Fruit fly (Drosophila melanogaster): Measurements from ENCODE around the gene CG8840.

CG8840 gene

DNA sequence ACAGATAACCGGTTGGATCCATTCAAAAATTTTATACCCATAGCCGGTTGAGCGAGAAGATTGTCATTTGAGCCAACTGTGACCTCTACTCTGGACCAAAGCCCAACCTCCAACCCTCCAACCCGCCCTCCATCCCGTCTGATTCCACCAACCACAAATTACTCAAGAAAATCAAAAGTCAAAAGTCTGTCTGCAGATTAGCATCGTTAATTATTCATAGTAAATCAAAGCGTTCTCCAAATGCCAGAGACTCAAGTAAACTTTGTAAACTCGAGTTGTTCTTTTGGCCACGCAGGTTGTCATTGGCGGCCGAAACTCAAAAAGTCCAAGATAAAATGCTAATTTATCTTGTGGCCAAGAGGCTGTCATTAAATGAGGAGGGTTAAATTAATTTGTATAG lies 7.3 kb downstream of the CG8840 start (continued):
- TF ChIP-seq CG7786 (GFP tag; optimal IDR thresholded peaks at IDR 0.05) (no peak), shn (GFP tag; optimal IDR thresholded peaks at IDR 0.05) (no peak)

dm6 chr2L:3422753-3423152 lies 12.4 kb downstream of the CG8840 start:
- TF ChIP-seq Lpt (GFP tag; optimal IDR thresholded peaks at IDR 0.05) (no peak), CG5953 (GFP tag; IDR thresholded peaks at IDR 0.05) (no peak), E2f2 (GFP tag; IDR thresholded peaks at IDR 0.05) (peak; percentile 12; the same call in 1 of the 2 replicates), CG10959 (GFP tag; IDR thresholded peaks at IDR 0.05) (no peak), chinmo (GFP tag; IDR thresholded peaks at IDR 0.05; ENCODE audit: partially characterized antibody) (peak; percentile 85; the same call in 2 of the 4 replicates), Adf1 (GFP tag; IDR thresholded peaks at IDR 0.05) (peak; percentile 49; the same call in 1 of the 2 replicates), CG42726 (GFP tag; IDR thresholded peaks at IDR 0.05; ENCODE audit: partially characterized antibody) (0 out of 2 replicates have a peak, but pooled peaks have one; percentile 10), Deaf1 (tag; optimal IDR thresholded peaks at IDR 0.05) (peak; percentile 42), nau (GFP tag; optimal IDR thresholded peaks at IDR 0.05) (peak; percentile 4), chm (GFP tag; IDR thresholded peaks at IDR 0.05) (peak; percentile 43; the same call in 1 of the 2 replicates), ftz-f1 (GFP tag; optimal IDR thresholded peaks at IDR 0.05) (no peak), Jarid2 (GFP tag; optimal IDR thresholded peaks at IDR 0.05) (peak; percentile 78), kni (GFP tag; optimal IDR thresholded peaks at IDR 0.05) (peak; percentile 19), CG2199 (GFP tag; IDR thresholded peaks at IDR 0.05) (0 out of 3 replicates have a peak, but pooled peaks have one; percentile 16), Fer1 (GFP tag; optimal IDR thresholded peaks at IDR 0.05) (peak; percentile 18), ci (GFP tag; IDR thresholded peaks at IDR 0.05) (peak; percentile 56; the same call in 2 of the 3 replicates), Med (GFP tag) (peak; percentile 63), lab (GFP tag; optimal IDR thresholded peaks at IDR 0.05) (peak; percentile 2), aop (GFP tag; IDR thresholded peaks at IDR 0.05) (0 out of 2 replicates have a peak, but pooled peaks have one; percentile 25), CG9817 (tag; optimal IDR thresholded peaks at IDR 0.05) (no peak), Eip74EF (GFP tag; optimal IDR thresholded peaks at IDR 0.05) (peak in 1 of 2 experiments; percentile 26), vvl (GFP tag; IDR thresholded peaks at IDR 0.05) (peak; percentile 49; the same call in 1 of the 2 replicates), sqz (GFP tag; optimal IDR thresholded peaks at IDR 0.05) (peak; percentile 17), sr (GFP tag; IDR thresholded peaks at IDR 0.05) (0 out of 3 replicates have a peak, but pooled peaks have one; percentile 17), CG13287 (GFP tag; IDR thresholded peaks at IDR 0.05; ENCODE audit: partially characterized antibody) (peak; percentile 28; the same call in 1 of the 2 replicates), scrt (GFP tag; optimal IDR thresholded peaks at IDR 0.05) (no peak), CG17568 (GFP tag; optimal IDR thresholded peaks at IDR 0.05) (peak; percentile 26), sob (GFP tag; IDR thresholded peaks at IDR 0.05) (no peak), CG31224 (GFP tag; IDR thresholded peaks at IDR 0.05) (no peak), stc (GFP tag; IDR thresholded peaks at IDR 0.05) (peak; percentile 42; the same call in 1 of the 2 replicates), lmd (GFP tag; IDR thresholded peaks at IDR 0.05) (no peak), CG2120 (GFP tag; optimal IDR thresholded peaks at IDR 0.05) (no peak), Pdp1 (GFP tag; optimal IDR thresholded peaks at IDR 0.05) (no peak), zen2 (GFP tag; IDR thresholded peaks at IDR 0.05; ENCODE audit: partially characterized antibody) (0 out of 3 replicates have a peak, but pooled peaks have one; percentile 25), onecut (GFP tag; IDR thresholded peaks at IDR 0.05) (0 out of 2 replicates have a peak, but pooled peaks have one; percentile 19), Awh (GFP tag; IDR thresholded peaks at IDR 0.05) (no peak), insv (GFP tag; optimal IDR thresholded peaks at IDR 0.05) (peak in 1 of 2 experiments; percentile 87), CG5180 (GFP tag; optimal IDR thresholded peaks at IDR 0.05) (peak; percentile 98), Dbx (GFP tag; IDR thresholded peaks at IDR 0.05) (0 out of 3 replicates have a peak, but pooled peaks have one; percentile 29)

Data from whole organism, embryonic.